Worm (Caenorhabditis elegans) whole organism, young adult: ENCODE data around the gene F25H9.7.
"Not testable (repeated sequence)": the region's sequence is repeated elsewhere in the genome, so short reads cannot be mapped to it uniquely, and the experiment has no call there.

Experiments
- F22D6.2 ChIP-seq: sonication (generic microtip); optimal IDR thresholded peaks from 2 replicates; lab custom pipeline; 2016; ENCODE audit warnings: mild to moderate bottlenecking, missing genetic modification characterization, missing compliant biosample characterization
- F57A8.1 ChIP-seq: fragments of 200-800 bp; sonication (Bioruptor generic); optimal IDR thresholded peaks from 2 replicates; lab custom pipeline; 2018; ENCODE audit warnings: mild to moderate bottlenecking, missing genetic modification characterization, moderate library complexity, missing compliant biosample characterization
- ZK185.1 ChIP-seq: sonication (generic microtip); optimal IDR thresholded peaks from 2 replicates; lab custom pipeline; 2016; ENCODE audit warnings: mild to moderate bottlenecking, missing genetic modification characterization, missing compliant biosample characterization; ENCODE audit not compliant: poor library complexity, severe bottlenecking
- attf-6 ChIP-seq: fragments of 200-800 bp; sonication (Bioruptor generic); IDR thresholded peaks from 2 replicates; pipeline ENCODE4 v1.3.6; 2022; ENCODE audit warnings: missing genetic modification reagents, missing genetic modification characterization, missing compliant biosample characterization
- efl-1 ChIP-seq: fragments of 150-350 bp; optimal IDR thresholded peaks from 2 replicates; lab custom pipeline; 2014; ENCODE audit warnings: missing biosample characterization, missing genetic modification reagents, missing genetic modification characterization
- him-1 ChIP-seq: sonication (generic microtip); optimal IDR thresholded peaks from 2 replicates; lab custom pipeline; 2016; ENCODE audit warnings: missing genotype, missing genetic modification reagents, missing genetic modification characterization, missing compliant biosample characterization
- hlh-26 ChIP-seq: fragments of 200-800 bp; sonication (Bioruptor generic); conservative IDR thresholded peaks from 2 replicates; pipeline ENCODE4 v1.3.6; 2022; ENCODE audit warnings: missing genetic modification reagents, missing genetic modification characterization, missing compliant biosample characterization
- mel-28 ChIP-seq: sonication (generic microtip); optimal IDR thresholded peaks from 2 replicates; lab custom pipeline; 2016; ENCODE audit warnings: borderline replicate concordance, mild to moderate bottlenecking, missing genetic modification characterization, missing compliant biosample characterization
- nhr-179 ChIP-seq: sonication (generic microtip); optimal IDR thresholded peaks from 2 replicates; lab custom pipeline; 2016; ENCODE audit warnings: mild to moderate bottlenecking, missing genetic modification characterization, missing compliant biosample characterization
- pha-4 ChIP-seq: fragments of 150-350 bp; sonication (generic microtip); optimal IDR thresholded peaks from 2 replicates; lab custom pipeline; 2014; ENCODE audit warnings: missing biosample characterization, missing genetic modification reagents, missing genetic modification characterization
- sdz-38 ChIP-seq: sonication (generic microtip); optimal IDR thresholded peaks from 2 replicates; lab custom pipeline; 2016; ENCODE audit warnings: missing genotype, missing genetic modification characterization, missing compliant biosample characterization

DNA sequence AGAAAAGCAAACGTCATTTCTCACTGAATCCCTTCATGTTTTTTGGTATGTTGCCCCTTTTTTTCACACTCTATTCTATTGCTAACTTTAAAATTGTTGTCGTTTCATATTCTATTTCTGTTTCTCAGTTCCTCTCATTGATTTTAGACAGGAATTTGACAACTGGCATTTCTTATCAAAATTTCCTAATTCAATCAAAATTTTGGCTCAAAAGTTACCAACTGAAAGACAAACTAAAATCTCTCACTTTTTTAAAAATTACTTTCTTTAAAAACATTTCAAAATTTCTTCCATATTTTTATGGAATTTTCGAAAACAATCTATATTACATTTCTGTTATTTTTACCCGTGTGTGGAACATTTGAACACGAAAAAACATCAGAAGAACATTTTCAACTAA is 24.6 kb upstream of the F25H9.7 start, which contains the start of gene Y2H9A.6:
- TF ChIP-seq him-1 (tag; lab: Kevin White, UChicago); mel-28 (tag; lab: Kevin White, UChicago); hlh-26 (GFP tag; lab: Robert Waterston, UW); ZK185.1; nhr-179 (tag; lab: Kevin White, UChicago); efl-1; pha-4 (tag; lab: Kevin White, UChicago); attf-6 (GFP tag; lab: Robert Waterston, UW); F57A8.1 (GFP tag; lab: Kevin White, UChicago); F22D6.2; sdz-38 (tag; lab: Kevin White, UChicago): not testable (repeated sequence)
